Worm (Caenorhabditis elegans) whole organism, mixed stage, embryonic: ENCODE results near the gene C50F4.1.

Source experiments
- elt-1 ChIP-seq: sonication (generic microtip); optimal IDR thresholded peaks from 2 replicates; lab custom pipeline; 2017; ENCODE audit warnings: missing genetic modification characterization, mild to moderate bottlenecking, missing compliant biosample characterization, antibody characterized with exemption, moderate library complexity, borderline replicate concordance; ENCODE audit not compliant: insufficient read depth
- nhr-76 ChIP-seq: sonication (generic microtip); optimal IDR thresholded peaks from 2 replicates; lab custom pipeline; 2017; ENCODE audit warnings: missing biosample characterization, missing genetic modification characterization
- tbx-8 ChIP-seq: fragments of 200-800 bp; sonication (Bioruptor generic); optimal IDR thresholded peaks from 2 replicates; lab custom pipeline; 2018; ENCODE audit warnings: mild to moderate bottlenecking, missing genetic modification characterization, moderate library complexity, missing compliant biosample characterization
- ztf-11 ChIP-seq: fragments of 150-350 bp; optimal IDR thresholded peaks from 2 replicates; lab custom pipeline; 2014; ENCODE audit warnings: missing biosample characterization, missing genetic modification characterization

- no peak for TF ChIP-seq elt-1
- no peak for TF ChIP-seq ztf-11 (tag; lab: Kevin White, UChicago)
- no peak for TF ChIP-seq nhr-76 (tag; lab: Kevin White, UChicago)
- TF ChIP-seq tbx-8 (GFP tag; lab: Kevin White, UChicago), result no peak
These were observed 44.5 kb downstream of the C50F4.1 start for ce11 chrV:9571056-9571455.
